Worm (Caenorhabditis elegans): Measurements from ENCODE around the gene pitr-5.

- TF ChIP-seq ztf-6 (GFP tag; IDR thresholded peaks at IDR 0.05): no peak
- no peak for TF ChIP-seq T07F8.4 (tag; optimal IDR thresholded peaks at IDR 0.05)
- TF ChIP-seq fkh-3 (tag; optimal IDR thresholded peaks at IDR 0.05): no peak
- no peak for TF ChIP-seq ama-1 (optimal IDR thresholded peaks at IDR 0.05)
- TF ChIP-seq ama-1 (GFP tag; optimal IDR thresholded peaks at IDR 0.05): no peak
- no peak for TF ChIP-seq F22D6.2 (tag; optimal IDR thresholded peaks at IDR 0.05)
- TF ChIP-seq ceh-100 (GFP tag; IDR thresholded peaks at IDR 0.05): no peak
- no peak for TF ChIP-seq lin-35 (GFP tag; optimal IDR thresholded peaks at IDR 0.05)
- no peak for TF ChIP-seq sdz-38 (tag; optimal IDR thresholded peaks at IDR 0.05)
- no peak for TF ChIP-seq unc-130 (GFP tag; optimal IDR thresholded peaks at IDR 0.05)
- TF ChIP-seq nfya-2 (GFP tag; IDR thresholded peaks at IDR 0.05): no peak
- no peak for TF ChIP-seq T26A5.8 (tag; optimal IDR thresholded peaks at IDR 0.05)
- TF ChIP-seq lag-1 (GFP tag; IDR thresholded peaks at IDR 0.05): no peak
Measured at ce11 chrV:7199077-7199476, 14.4 kb downstream of the pitr-5 start.
